Worm (Caenorhabditis elegans): ENCODE results near the gene T07A5.7.

DNA sequence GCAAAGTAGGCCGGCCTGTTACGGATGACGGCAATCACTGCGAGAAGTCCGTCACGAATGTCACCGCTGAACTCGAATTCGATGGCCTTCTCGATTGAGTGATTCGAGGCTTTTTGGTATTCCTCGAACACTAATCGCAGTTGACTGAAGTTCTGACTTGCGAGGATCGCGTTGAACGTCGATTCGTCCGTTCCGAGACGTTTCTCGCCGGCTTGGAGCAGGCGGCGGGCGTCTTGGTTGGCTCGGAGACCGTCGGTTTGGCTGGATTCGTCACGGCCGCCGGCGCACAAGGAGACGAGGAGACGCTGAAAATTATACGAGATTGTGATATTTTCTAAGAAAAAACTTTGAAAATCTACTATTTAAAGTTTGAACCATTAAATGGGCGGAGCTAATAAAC lies 15.4 kb upstream of the T07A5.7 start:
- TF ChIP-seq ama-1 (optimal IDR thresholded peaks at IDR 0.05): no peak
- TF ChIP-seq sea-1 (GFP tag; conservative IDR thresholded peaks at IDR 0.05): no peak
- TF ChIP-seq hmg-4 (GFP tag; optimal IDR thresholded peaks at IDR 0.05): no peak
- TF ChIP-seq hnd-1 (tag; optimal IDR thresholded peaks at IDR 0.05): no peak
- TF ChIP-seq B0310.2 (tag; optimal IDR thresholded peaks at IDR 0.05): no peak
- TF ChIP-seq pes-1 (GFP tag; IDR thresholded peaks at IDR 0.05): no peak
- TF ChIP-seq tra-4 (tag; optimal IDR thresholded peaks at IDR 0.05): no peak
